Worm (Caenorhabditis elegans): ENCODE results near the gene clec-158.

The clec-158 gene

ce11 chrIII:6848654-6849204 is 10.7 kb downstream of the clec-158 start, which contains the start of gene dhhc-5:
TSS of gene dhhc-5 (minus strand) at chrIII:6849059.
- no peak for TF ChIP-seq hlh-8 (tag; optimal IDR thresholded peaks at IDR 0.05)
- TF ChIP-seq hlh-30 (tag; optimal IDR thresholded peaks at IDR 0.05; ENCODE audit: insufficient read depth): peak; percentile 0
- TF ChIP-seq sdc-2 (tag; optimal IDR thresholded peaks at IDR 0.05): no peak

- TF ChIP-seq unc-3 (GFP tag; conservative IDR thresholded peaks at IDR 0.05): no peak
- no peak for TF ChIP-seq unc-3 (tag; optimal IDR thresholded peaks at IDR 0.05)
Observed at ce11 chrIII:6839091-6839490, 20.3 kb downstream of the clec-158 start.

ce11 chrIII:6837320-6837719 is 22.1 kb downstream of the clec-158 start:
- TF ChIP-seq ceh-22 (tag; optimal IDR thresholded peaks at IDR 0.05) (no peak), nfya-1 (tag; optimal IDR thresholded peaks at IDR 0.05) (no peak)

- TF ChIP-seq C38D4.7 (GFP tag; optimal IDR thresholded peaks at IDR 0.05): no peak
- peak; percentile 7 for TF ChIP-seq ceh-34 (tag; optimal IDR thresholded peaks at IDR 0.05)
- TF ChIP-seq ceh-45 (GFP tag; IDR thresholded peaks at IDR 0.05): no peak
Observed at ce11 chrIII:6831312-6831711, 28.1 kb downstream of the clec-158 start.

ce11 chrIII:6826137-6826536 is 33.2 kb downstream of the clec-158 start:
- TF ChIP-seq hlh-30 (tag; optimal IDR thresholded peaks at IDR 0.05; ENCODE audit: insufficient read depth): peak; percentile 24
- no peak for TF ChIP-seq madf-2 (tag; optimal IDR thresholded peaks at IDR 0.05)
- TF ChIP-seq hlh-13 (GFP tag; optimal IDR thresholded peaks at IDR 0.05): no peak
- peak; percentile 50 for TF ChIP-seq elt-2 (tag; optimal IDR thresholded peaks at IDR 0.05)
- no peak for TF ChIP-seq odd-2 (tag; optimal IDR thresholded peaks at IDR 0.05)
- no peak for TF ChIP-seq sox-2 (GFP tag; IDR thresholded peaks at IDR 0.05)
- TF ChIP-seq tbx-7 (tag; optimal IDR thresholded peaks at IDR 0.05): no peak

ce11 chrIII:6822790-6823189 is 36.6 kb downstream of the clec-158 start:
- no peak for TF ChIP-seq K09A11.1 (tag; optimal IDR thresholded peaks at IDR 0.05; ENCODE audit: insufficient read depth)

- no peak for TF ChIP-seq ceh-18 (tag; optimal IDR thresholded peaks at IDR 0.05)
- TF ChIP-seq syd-9 (tag; optimal IDR thresholded peaks at IDR 0.05): no peak
- TF ChIP-seq unc-55 (GFP tag; optimal IDR thresholded peaks at IDR 0.05): peak; percentile 69
Observed at ce11 chrIII:6820343-6820985, 38.9 kb downstream of the clec-158 start, which contains the start of gene ten-1. TSS of gene ten-1 (plus strand) at chrIII:6820935.

ce11 chrIII:6819322-6819901 is 40.0 kb downstream of the clec-158 start, which contains the start of gene F28F5.6:
TSS of gene F28F5.6 (minus strand) at chrIII:6819372.
- no peak for TF ChIP-seq unc-3 (GFP tag; conservative IDR thresholded peaks at IDR 0.05)
- no peak for TF ChIP-seq unc-3 (tag; optimal IDR thresholded peaks at IDR 0.05)
- peak; percentile 68 for TF ChIP-seq elt-2 (tag; optimal IDR thresholded peaks at IDR 0.05)

ce11 chrIII:6818037-6818436 is 41.3 kb downstream of the clec-158 start:
- TF ChIP-seq fkh-6 (tag; optimal IDR thresholded peaks at IDR 0.05) (no peak), ceh-18 (tag; optimal IDR thresholded peaks at IDR 0.05) (no peak), nfya-1 (tag; optimal IDR thresholded peaks at IDR 0.05) (no peak), ahr-1 (tag; optimal IDR thresholded peaks at IDR 0.05) (no peak), K09A11.1 (tag; optimal IDR thresholded peaks at IDR 0.05; ENCODE audit: insufficient read depth) (no peak), fax-1 (tag; optimal IDR thresholded peaks at IDR 0.05) (no peak), elt-2 (tag; optimal IDR thresholded peaks at IDR 0.05) (no peak), ceh-14 (tag; optimal IDR thresholded peaks at IDR 0.05) (no peak)
